Worm (Caenorhabditis elegans) whole organism, late embryonic: ENCODE measurements around the gene K08D8.9.

ENCODE experiments used
- C38D4.7 ChIP-seq: fragments of 200-800 bp; sonication (Bioruptor generic); optimal IDR thresholded peaks from 2 replicates; lab custom pipeline; 2018; ENCODE audit warnings: mild to moderate bottlenecking, missing genetic modification characterization, moderate library complexity, missing compliant biosample characterization
- F13H6.1 ChIP-seq: sonication (generic microtip); optimal IDR thresholded peaks from 2 replicates; lab custom pipeline; 2016; ENCODE audit warnings: missing genetic modification characterization, missing compliant biosample characterization
- ama-1 ChIP-seq: fragments of 150-350 bp; optimal IDR thresholded peaks from 2 replicates; lab custom pipeline; 2014
- ceh-14 ChIP-seq: sonication (generic microtip); optimal IDR thresholded peaks from 2 replicates; lab custom pipeline; 2016; ENCODE audit warnings: missing genotype, missing genetic modification characterization, missing compliant biosample characterization
- elt-2 ChIP-seq: sonication (generic microtip); optimal IDR thresholded peaks from 2 replicates; lab custom pipeline; 2016; ENCODE audit warnings: missing genetic modification reagents, missing genetic modification characterization, missing compliant biosample characterization
- elt-4 ChIP-seq: sonication (generic microtip); optimal IDR thresholded peaks from 2 replicates; lab custom pipeline; 2016; ENCODE audit warnings: missing genetic modification characterization, missing compliant biosample characterization
- fkh-10 ChIP-seq: fragments of 150-350 bp; optimal IDR thresholded peaks from 2 replicates; lab custom pipeline; 2014; ENCODE audit warnings: missing biosample characterization, missing genetic modification reagents, missing genetic modification characterization
- nhr-11 ChIP-seq: fragments of 150-350 bp; optimal IDR thresholded peaks from 2 replicates; lab custom pipeline; 2014; ENCODE audit warnings: missing biosample characterization, missing genetic modification characterization
- sox-2 ChIP-seq: fragments of 200-800 bp; sonication (Bioruptor generic); IDR thresholded peaks from 2 replicates; pipeline ENCODE4 v1.3.6; 2022; ENCODE audit warnings: missing genetic modification reagents, missing genetic modification characterization, missing compliant biosample characterization
- unc-86 ChIP-seq: sonication (generic microtip); optimal IDR thresholded peaks from 2 replicates; lab custom pipeline; 2016; ENCODE audit warnings: missing genetic modification characterization, missing compliant biosample characterization

- TF ChIP-seq sox-2 (GFP tag; lab: Robert Waterston, UW) (no peak), elt-2 (tag; lab: Kevin White, UChicago) (no peak), unc-86 (no peak), C38D4.7 (GFP tag; lab: Kevin White, UChicago) (no peak), F13H6.1 (no peak), ama-1 (lab: Kevin White, UChicago) (no peak), elt-4 (tag; lab: Kevin White, UChicago) (no peak), nhr-11 (tag; lab: Kevin White, UChicago) (no peak), ceh-14 (tag; lab: Kevin White, UChicago) (no peak), fkh-10 (GFP tag; lab: Kevin White, UChicago) (no peak)
Measured at ce11 chrIV:12870315-12870714, 29.2 kb upstream of the K08D8.9 start.
